Worm (Caenorhabditis elegans) whole organism, mixed stage, embryonic: ENCODE results near the gene tsp-14.

Experiments
- cnd-1 ChIP-seq: fragments of 200-800 bp; sonication (Bioruptor generic); optimal IDR thresholded peaks from 2 replicates; lab custom pipeline; 2018; ENCODE audit warnings: mild to moderate bottlenecking, missing genetic modification characterization, missing compliant biosample characterization
- sem-2 ChIP-seq: fragments of 200-800 bp; sonication (Bioruptor generic); optimal IDR thresholded peaks from 2 replicates; lab custom pipeline; 2018; ENCODE audit warnings: mild to moderate bottlenecking, missing genetic modification characterization, missing compliant biosample characterization

ce11 chrX:4911287-4911876, 34.6 kb upstream of the tsp-14 start:
- TF ChIP-seq cnd-1 (no peak), sem-2 (GFP tag; lab: Kevin White, UChicago) (no peak)
